Worm (Caenorhabditis elegans) whole organism, L4/young adult: Measurements from ENCODE around the gene lgc-46.
"Not testable (repeated sequence)": the region's sequence is repeated elsewhere in the genome, so short reads cannot be mapped to it uniquely, and the experiment has no call there.

ENCODE experiments used
- W03F9.2 ChIP-seq: fragments of 150-350 bp; optimal IDR thresholded peaks from 2 replicates; lab custom pipeline; 2014; ENCODE audit warnings: missing biosample characterization, missing genetic modification characterization
- dao-5 ChIP-seq: sonication (generic microtip); optimal IDR thresholded peaks from 2 replicates; lab custom pipeline; 2016; ENCODE audit warnings: missing genotype, missing genetic modification characterization, moderate library complexity, missing compliant biosample characterization
- him-1 ChIP-seq: sonication (generic microtip); optimal IDR thresholded peaks from 2 replicates; lab custom pipeline; 2016; ENCODE audit warnings: missing genotype, missing genetic modification reagents, missing genetic modification characterization, missing compliant biosample characterization

Gene lgc-46

DNA sequence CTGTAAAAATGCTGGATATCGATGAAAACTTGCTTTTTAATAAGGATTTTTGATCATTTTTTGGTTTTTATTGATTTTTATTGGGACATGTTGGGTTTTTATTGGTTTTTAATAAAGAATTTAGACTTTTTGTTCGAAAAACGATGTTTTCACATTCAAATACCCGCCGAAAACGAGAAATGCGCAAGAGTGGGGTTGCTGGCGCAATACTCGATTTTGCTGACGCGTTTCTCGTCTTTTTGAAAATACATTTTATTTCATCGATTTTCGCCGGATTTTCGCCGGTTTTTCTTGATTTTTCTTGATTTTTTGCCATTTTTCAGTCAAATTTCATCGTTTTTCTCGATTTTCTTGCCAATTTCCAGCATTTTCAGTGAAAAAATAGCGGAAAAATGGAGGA, 7.0 kb upstream of the lgc-46 start, which contains the start of gene smr-1:
Gene smr-1 (plus strand): TSS at position 375 of the 400 bp plus-strand sequence.
- TF ChIP-seq him-1 (tag; lab: Kevin White, UChicago) (peak; percentile 77), W03F9.2 (peak; percentile 91), dao-5 (no peak)

DNA sequence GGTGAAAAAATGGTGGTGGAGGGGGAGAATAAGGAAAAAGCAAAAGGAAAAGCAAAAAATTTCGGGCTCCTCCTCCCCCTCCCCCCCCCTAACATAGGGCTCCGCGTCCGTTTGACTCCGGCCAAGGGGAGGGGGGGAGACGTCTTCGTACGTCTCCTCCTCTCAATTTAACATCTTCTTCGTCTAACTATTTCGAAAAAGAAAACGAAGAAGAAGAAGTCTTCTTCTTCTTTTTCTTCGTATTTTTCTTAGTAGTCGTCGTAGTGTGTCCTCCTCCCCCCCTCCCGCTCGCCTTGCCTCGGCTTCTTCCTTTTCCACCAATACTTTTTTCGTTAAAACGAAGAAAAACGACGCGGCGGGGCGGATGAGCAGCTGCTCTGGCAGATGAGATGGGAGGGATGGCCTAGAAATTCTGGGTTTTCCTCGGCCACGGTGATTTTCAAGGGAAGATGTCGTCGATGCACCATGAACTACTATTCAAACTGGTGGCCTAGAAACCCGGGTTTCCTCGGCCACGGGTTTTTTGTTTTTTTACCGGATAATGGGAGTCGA, 1.1 kb upstream of the lgc-46 start:
- TF ChIP-seq W03F9.2 (no peak), him-1 (tag; lab: Kevin White, UChicago) (no peak), dao-5 (no peak)

DNA sequence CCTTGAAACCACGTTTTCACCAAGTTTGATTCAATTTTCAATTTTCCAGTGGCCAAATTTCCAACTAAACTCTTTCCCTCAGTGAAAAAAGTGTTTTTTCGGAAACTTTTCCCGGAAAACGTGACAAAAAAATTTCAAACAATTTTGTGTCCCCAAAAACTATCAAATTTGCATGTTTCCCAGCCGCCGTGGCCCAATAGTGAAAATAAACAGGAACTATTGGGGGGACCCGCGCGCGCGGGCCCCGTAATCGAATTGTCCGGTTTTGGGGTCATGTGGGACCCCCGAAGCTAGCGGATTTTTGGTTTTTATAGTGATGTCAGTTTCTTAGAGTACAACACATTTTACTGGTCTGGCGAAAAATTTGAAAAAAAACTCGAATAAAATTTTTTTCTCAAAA, 4.3 kb downstream of the lgc-46 start:
- TF ChIP-seq him-1 (tag; lab: Kevin White, UChicago) = no peak
- TF ChIP-seq dao-5 = no peak
- no peak for TF ChIP-seq W03F9.2

DNA sequence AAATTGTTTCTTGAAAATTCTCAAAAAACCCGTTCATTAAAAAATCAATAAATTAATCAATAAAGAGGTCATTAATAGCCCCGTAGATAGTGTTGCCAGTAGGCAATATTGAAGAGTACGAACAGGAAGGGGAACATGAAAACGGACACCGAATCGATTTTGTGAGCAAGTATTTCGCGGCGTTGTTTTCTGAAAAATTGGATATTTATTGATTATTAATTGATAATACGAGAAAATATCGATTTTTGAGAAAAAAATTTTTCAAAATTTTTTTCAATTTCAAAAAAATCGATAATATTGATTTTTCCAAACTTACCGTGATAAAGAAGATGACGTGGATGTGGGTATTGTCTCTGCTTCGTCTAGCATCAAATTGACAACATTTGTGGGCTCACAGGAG, 10.3 kb downstream of the lgc-46 start:
- TF ChIP-seq W03F9.2 (no peak), dao-5 (no peak), him-1 (tag; lab: Kevin White, UChicago) (no peak)

DNA sequence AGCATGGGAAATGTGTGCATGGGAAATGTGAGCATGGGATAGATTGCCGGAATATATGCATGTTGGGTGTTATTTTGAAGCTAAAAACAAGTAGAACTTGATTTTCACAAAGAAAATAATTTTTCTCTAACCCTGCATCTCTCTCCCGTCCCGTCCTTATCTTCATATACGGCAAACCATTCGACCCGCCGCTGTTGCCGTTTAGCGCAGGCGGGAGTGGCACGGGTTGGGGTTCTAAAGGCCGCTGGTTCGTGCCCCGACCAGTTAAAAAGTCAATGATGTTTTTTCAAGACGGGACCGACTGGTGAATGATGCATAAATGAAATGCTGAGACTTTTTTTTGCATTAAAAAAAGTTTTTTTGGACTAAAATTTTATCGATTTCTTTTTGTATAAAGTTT, 13.6 kb downstream of the lgc-46 start:
- no peak for TF ChIP-seq dao-5
- no peak for TF ChIP-seq him-1 (tag; lab: Kevin White, UChicago)
- no peak for TF ChIP-seq W03F9.2

DNA sequence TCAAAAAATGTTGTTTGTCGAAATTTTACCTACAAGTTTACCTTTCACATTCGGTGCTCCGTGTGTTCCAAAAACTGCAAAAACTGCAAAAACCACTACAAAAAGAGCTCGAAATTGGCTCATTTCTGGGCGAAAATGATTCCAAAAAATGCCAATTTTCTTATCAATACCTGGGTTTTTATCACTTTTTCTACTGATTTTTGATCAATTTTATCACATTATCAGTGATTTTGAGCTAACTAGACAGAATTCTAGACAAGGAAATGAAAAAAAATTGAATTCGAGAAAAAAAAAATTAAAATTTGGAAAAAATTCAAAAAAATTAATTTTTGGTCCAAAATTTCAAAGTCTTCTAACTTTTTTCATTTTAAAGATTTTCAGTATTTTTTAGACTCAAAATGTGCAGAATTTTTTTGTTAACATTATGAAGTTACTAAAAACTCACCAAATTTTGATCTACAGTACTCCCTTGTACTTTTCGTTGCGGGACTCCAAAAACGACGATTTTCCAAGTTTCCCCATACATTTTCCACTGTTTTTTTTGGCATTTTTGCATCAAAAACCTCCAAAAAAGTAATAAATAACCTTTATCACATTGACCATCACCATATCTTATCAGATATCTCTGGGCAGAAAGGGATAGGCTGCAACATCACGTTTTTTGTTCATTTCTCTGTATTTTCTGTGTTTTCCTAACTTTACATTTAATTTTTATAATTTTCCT, 19.9 kb downstream of the lgc-46 start, which contains the start of the genes F58B6.1 and acsd-1:
Gene F58B6.1 (minus strand): TSS at position 133 of the 724 bp plus-strand sequence.
Gene acsd-1 (plus strand): TSS at position 674 of the 724 bp plus-strand sequence.
- TF ChIP-seq W03F9.2 (no peak), him-1 (tag; lab: Kevin White, UChicago) (no peak), dao-5 (no peak)

DNA sequence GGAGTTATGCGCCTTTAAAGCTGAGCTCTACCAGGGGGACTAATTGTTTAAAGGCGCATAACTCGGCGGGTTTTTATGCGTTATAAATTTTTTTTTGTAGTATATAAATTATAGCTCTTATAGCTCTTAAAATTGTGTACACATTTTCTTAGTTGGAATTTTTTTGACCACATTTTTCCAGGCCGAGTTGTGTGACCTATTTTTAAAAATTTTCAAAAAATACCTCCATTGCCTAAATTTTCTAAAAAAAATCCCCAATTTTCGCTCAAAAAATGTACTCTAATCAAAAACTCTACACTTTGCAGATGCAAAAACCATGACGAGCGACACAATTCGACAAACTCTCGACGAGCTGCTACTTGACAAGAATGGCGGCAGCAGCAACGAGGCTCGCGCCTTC, 32.9 kb downstream of the lgc-46 start, which contains the start of gene exc-6:
Gene exc-6 (plus strand): TSS at position 301 of the 400 bp plus-strand sequence.
- no peak for TF ChIP-seq W03F9.2
- TF ChIP-seq dao-5 = no peak
- TF ChIP-seq him-1 (tag; lab: Kevin White, UChicago) = no peak

DNA sequence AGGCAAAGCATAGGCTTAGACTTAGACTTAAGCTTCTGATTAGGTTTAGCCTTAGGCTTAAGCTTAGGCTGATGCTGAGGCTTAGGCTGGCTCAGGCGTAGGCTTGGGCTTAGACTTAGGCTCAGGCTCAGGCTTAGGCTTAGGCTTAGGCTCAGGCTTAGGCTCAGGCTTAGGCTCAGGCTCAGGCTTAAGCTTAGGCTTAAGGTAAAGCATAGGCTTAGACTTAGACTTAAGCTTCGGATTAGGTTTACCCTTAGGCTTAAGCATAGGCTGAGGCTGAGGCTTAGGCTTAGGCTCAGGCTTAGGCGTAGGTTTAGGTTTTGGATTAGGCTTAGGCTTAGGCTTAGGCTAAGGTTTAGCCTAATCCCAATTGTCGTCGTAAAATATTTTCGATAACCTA, 36.3 kb downstream of the lgc-46 start:
- TF ChIP-seq him-1 (tag; lab: Kevin White, UChicago) = no peak
- TF ChIP-seq dao-5 = no peak
- TF ChIP-seq W03F9.2 = no peak

DNA sequence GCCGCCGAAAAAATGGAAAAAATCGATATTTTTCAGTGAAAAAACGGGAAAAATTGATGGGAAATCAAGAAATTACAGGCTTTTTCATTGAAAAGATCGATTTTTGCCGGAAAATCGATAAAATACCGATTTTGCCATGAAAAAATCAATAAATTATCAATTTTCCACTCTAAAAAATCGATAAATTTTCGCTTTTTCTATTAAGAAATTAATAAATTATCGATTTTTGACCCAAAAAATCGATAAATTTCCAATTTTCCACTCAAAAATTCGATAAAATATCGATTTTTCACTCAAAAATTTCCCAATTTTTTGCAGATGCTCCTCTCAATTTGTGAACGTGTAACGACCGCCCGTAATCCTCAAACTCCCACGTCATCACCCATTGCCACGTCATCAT, 41.4 kb downstream of the lgc-46 start:
- TF ChIP-seq W03F9.2 (no peak), dao-5 (no peak), him-1 (tag; lab: Kevin White, UChicago) (no peak)

DNA sequence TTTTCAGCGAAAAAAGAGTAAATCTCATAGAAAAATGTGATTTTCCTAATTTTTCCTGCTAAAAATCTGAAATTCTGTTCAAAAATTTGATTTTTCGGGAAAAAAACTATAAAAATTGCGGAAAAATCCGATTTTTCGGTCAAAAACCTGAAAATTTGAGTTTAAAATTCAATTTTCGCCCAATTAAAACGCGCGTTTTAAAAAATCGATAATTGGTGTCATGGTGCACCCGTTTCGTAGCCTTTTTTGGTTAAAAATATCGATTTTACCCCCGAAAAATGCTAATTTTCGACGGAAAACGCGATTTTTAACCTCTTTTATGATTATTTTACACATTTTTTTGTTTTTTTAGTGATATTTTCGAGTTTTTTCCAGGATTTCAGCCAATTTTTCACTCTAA, 50.9 kb downstream of the lgc-46 start:
- no peak for TF ChIP-seq W03F9.2

DNA sequence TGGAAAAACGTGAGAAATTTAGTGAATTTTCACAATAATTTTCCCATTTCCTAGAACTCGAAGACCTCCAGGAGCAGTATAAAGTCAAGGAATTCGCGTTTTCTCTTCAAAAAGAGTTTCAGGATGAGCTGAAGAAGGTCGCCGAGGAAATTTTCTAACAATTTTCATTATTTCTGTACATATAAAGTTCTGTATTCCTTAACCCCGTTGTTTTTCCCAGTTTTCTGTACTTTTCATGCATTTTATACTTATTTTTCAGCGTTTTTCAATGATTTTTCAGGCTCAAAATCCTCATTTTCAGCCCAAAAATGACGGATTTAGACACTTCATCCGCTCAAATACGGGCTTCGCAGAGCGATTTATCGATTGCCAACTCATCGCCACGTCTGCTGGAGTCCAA, 54.7 kb downstream of the lgc-46 start, which contains the start of gene par-2:
Gene par-2 (plus strand): TSS at position 301 of the 400 bp plus-strand sequence.
- no peak for TF ChIP-seq W03F9.2
- TF ChIP-seq dao-5 = no peak
- no peak for TF ChIP-seq him-1 (tag; lab: Kevin White, UChicago)

DNA sequence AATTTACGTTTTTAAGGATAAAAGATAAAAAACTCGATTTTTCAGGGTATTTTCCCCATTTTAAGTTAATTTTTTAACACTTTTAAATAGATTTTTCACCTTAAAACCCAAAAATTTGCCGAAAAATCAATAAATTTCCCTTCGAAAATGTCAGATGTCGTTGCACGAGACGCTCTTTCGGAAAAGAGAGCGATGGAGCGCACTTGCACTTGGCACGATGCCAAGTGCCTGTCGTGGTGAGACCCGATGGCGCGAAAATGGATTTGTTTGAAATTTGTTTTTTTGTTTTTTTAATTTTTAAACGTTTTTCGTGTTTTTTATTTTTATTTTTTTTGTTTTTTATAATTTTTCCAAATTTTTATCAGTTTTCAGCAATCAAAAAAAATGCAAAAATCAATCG, 55.3 kb downstream of the lgc-46 start, which contains the start of the genes rab-18 and kbp-4:
Gene rab-18 (minus strand): TSS at position 240 of the 400 bp plus-strand sequence.
Gene kbp-4 (plus strand): TSS at position 366 of the 400 bp plus-strand sequence.
- no peak for TF ChIP-seq dao-5
- TF ChIP-seq him-1 (tag; lab: Kevin White, UChicago) = peak; percentile 23
- TF ChIP-seq W03F9.2 = peak; percentile 98

DNA sequence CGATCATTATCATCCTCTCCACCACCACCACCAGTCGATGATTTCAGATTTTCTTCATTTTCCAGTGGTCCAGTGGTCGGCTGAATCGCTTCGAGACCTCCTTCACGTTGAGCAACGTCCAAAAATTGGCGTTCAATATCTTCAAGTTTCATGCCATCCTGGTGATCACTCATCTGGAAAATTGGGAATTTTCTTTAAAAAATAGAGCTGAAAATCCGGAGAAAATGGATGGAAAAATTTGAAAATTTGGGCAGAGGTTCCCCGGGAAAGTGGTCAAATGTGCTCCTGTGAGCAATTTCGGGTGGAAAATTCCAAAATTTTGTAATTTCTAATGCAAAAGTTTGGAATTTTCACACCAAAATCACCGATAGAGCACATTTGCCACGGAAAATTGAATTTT, 59.4 kb downstream of the lgc-46 start, which contains the start of gene uaf-1:
Gene uaf-1 (minus strand): TSS at position 173 of the 400 bp plus-strand sequence.
- not testable (repeated sequence) for TF ChIP-seq dao-5; him-1 (tag; lab: Kevin White, UChicago); W03F9.2
